Fruit fly (Drosophila melanogaster): ENCODE data around the gene CG31777.

dm6 chr2L:3670481-3670880 lies 36.4 kb downstream of the CG31777 start, which contains the start of gene Sfp24Bc:
- TF ChIP-seq usp (GFP tag; optimal IDR thresholded peaks at IDR 0.05) (no peak), Myc (optimal IDR thresholded peaks at IDR 0.05) (no peak), sv (GFP tag; optimal IDR thresholded peaks at IDR 0.05) (no peak), lola (GFP tag; optimal IDR thresholded peaks at IDR 0.05) (no peak), h (GFP tag; optimal IDR thresholded peaks at IDR 0.05) (no peak), psq (GFP tag; optimal IDR thresholded peaks at IDR 0.05) (no peak), pan (optimal IDR thresholded peaks at IDR 0.05) (no peak)

Data from whole organism, wandering third instar larva.